Worm (Caenorhabditis elegans): ENCODE data around the gene irld-18.

DNA sequence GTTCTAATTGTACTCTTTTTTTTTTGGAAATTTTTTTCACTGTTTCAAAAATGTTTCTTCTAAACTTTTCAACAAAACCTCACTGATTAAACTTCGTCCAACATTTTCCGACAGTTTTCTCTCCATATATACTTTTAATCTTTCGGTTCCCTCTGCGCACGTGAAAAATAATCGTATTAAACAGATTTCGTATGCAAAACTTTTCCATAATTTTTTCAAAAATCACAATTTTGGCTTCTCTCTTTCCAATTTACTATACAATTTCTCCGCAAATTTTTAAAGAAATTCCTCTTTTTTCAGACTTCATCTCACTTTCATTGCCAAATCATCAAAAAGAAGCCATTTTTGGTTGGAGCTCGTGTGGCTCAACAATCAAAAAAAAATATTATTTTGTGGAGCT lies 35.5 kb upstream of the irld-18 start, which contains the start of gene dmd-6:
- no peak for TF ChIP-seq unc-39 (tag; optimal IDR thresholded peaks at IDR 0.05)
- TF ChIP-seq elt-2 (tag; optimal IDR thresholded peaks at IDR 0.05): no peak
- TF ChIP-seq nhr-76 (tag; optimal IDR thresholded peaks at IDR 0.05): no peak
- no peak for TF ChIP-seq ceh-16 (tag; optimal IDR thresholded peaks at IDR 0.05)
- TF ChIP-seq skn-1 (tag; optimal IDR thresholded peaks at IDR 0.05): no peak
- no peak for TF ChIP-seq unc-62 (GFP tag; optimal IDR thresholded peaks at IDR 0.05)
- TF ChIP-seq tbx-2 (tag; optimal IDR thresholded peaks at IDR 0.05): no peak
- TF ChIP-seq nfya-1 (tag; optimal IDR thresholded peaks at IDR 0.05; ENCODE audit: insufficient read depth): no peak
- TF ChIP-seq nhr-43 (tag; optimal IDR thresholded peaks at IDR 0.05; ENCODE audit: poor library complexity, severe bottlenecking): no peak
- TF ChIP-seq pqm-1 (tag; optimal IDR thresholded peaks at IDR 0.05): no peak
